Worm (Caenorhabditis elegans): Measurements from ENCODE around the gene F32D8.7.

The F32D8.7 gene

ce11 chrV:10940571-10940991, 42.3 kb downstream of the F32D8.7 start:
- TF ChIP-seq aly-1 (tag; optimal IDR thresholded peaks at IDR 0.05) (no peak), hmbx-1 (tag; optimal IDR thresholded peaks at IDR 0.05) (no peak)

- no peak for TF ChIP-seq pes-1 (GFP tag; IDR thresholded peaks at IDR 0.05)
- no peak for TF ChIP-seq ama-1 (optimal IDR thresholded peaks at IDR 0.05)
- no peak for TF ChIP-seq hmbx-1 (tag; optimal IDR thresholded peaks at IDR 0.05)
- no peak for TF ChIP-seq hmg-4 (GFP tag; optimal IDR thresholded peaks at IDR 0.05)
- TF ChIP-seq flt-1 (GFP tag; IDR thresholded peaks at IDR 0.05), result no peak
- TF ChIP-seq ets-7 (tag; optimal IDR thresholded peaks at IDR 0.05), result no peak
- TF ChIP-seq ceh-13 (GFP tag; optimal IDR thresholded peaks at IDR 0.05), result no peak
- no peak for TF ChIP-seq aly-1 (tag; optimal IDR thresholded peaks at IDR 0.05)
- TF ChIP-seq hnd-1 (tag; optimal IDR thresholded peaks at IDR 0.05), result no peak
- no peak for TF ChIP-seq sea-1 (GFP tag; conservative IDR thresholded peaks at IDR 0.05)
- TF ChIP-seq F13C5.2 (tag; optimal IDR thresholded peaks at IDR 0.05), result no peak
- no peak for TF ChIP-seq tra-4 (tag; optimal IDR thresholded peaks at IDR 0.05)
- no peak for TF ChIP-seq scrt-1 (GFP tag; IDR thresholded peaks at IDR 0.05)
- TF ChIP-seq tbx-37 (GFP tag; conservative IDR thresholded peaks at IDR 0.05), result no peak
- TF ChIP-seq B0310.2 (tag; optimal IDR thresholded peaks at IDR 0.05), result no peak
- no peak for TF ChIP-seq tbx-11 (GFP tag; IDR thresholded peaks at IDR 0.05)
- TF ChIP-seq ceh-36 (tag; optimal IDR thresholded peaks at IDR 0.05), result no peak
These were observed 42.9 kb downstream of the F32D8.7 start, which contains the start of gene F17C11.26 for ce11 chrV:10941150-10941549. Gene F17C11.26, plus strand, starts transcription at chrV:10941450.

ce11 chrV:10942161-10942560, 43.9 kb downstream of the F32D8.7 start, which contains the start of gene zip-9:
Gene zip-9, plus strand, starts transcription at chrV:10942461.
- TF ChIP-seq ets-7 (tag; optimal IDR thresholded peaks at IDR 0.05) (no peak), tbx-37 (GFP tag; conservative IDR thresholded peaks at IDR 0.05) (no peak), scrt-1 (GFP tag; IDR thresholded peaks at IDR 0.05) (no peak), pes-1 (GFP tag; IDR thresholded peaks at IDR 0.05) (no peak)

ce11 chrV:10944903-10945302, 46.7 kb downstream of the F32D8.7 start:
- TF ChIP-seq scrt-1 (GFP tag; IDR thresholded peaks at IDR 0.05) (no peak), aly-1 (tag; optimal IDR thresholded peaks at IDR 0.05) (no peak), tbx-37 (GFP tag; conservative IDR thresholded peaks at IDR 0.05) (no peak), hmbx-1 (tag; optimal IDR thresholded peaks at IDR 0.05) (no peak), F13C5.2 (tag; optimal IDR thresholded peaks at IDR 0.05) (no peak), hmg-4 (GFP tag; optimal IDR thresholded peaks at IDR 0.05) (no peak), ets-7 (tag; optimal IDR thresholded peaks at IDR 0.05) (no peak), hnd-1 (tag; optimal IDR thresholded peaks at IDR 0.05) (no peak), ceh-36 (tag; optimal IDR thresholded peaks at IDR 0.05) (no peak)

- TF ChIP-seq hnd-1 (tag; optimal IDR thresholded peaks at IDR 0.05), result no peak
- TF ChIP-seq scrt-1 (GFP tag; IDR thresholded peaks at IDR 0.05), result no peak
- no peak for TF ChIP-seq tbx-11 (GFP tag; IDR thresholded peaks at IDR 0.05)
- no peak for TF ChIP-seq pes-1 (GFP tag; IDR thresholded peaks at IDR 0.05)
- TF ChIP-seq hmbx-1 (tag; optimal IDR thresholded peaks at IDR 0.05), result no peak
- no peak for TF ChIP-seq sea-1 (GFP tag; conservative IDR thresholded peaks at IDR 0.05)
- TF ChIP-seq aly-1 (tag; optimal IDR thresholded peaks at IDR 0.05), result no peak
- no peak for TF ChIP-seq ama-1 (optimal IDR thresholded peaks at IDR 0.05)
- TF ChIP-seq tra-4 (tag; optimal IDR thresholded peaks at IDR 0.05), result no peak
- TF ChIP-seq ceh-36 (tag; optimal IDR thresholded peaks at IDR 0.05), result no peak
- TF ChIP-seq ets-7 (tag; optimal IDR thresholded peaks at IDR 0.05), result no peak
These were observed 49.0 kb downstream of the F32D8.7 start for ce11 chrV:10947210-10947609.

- TF ChIP-seq F13C5.2 (tag; optimal IDR thresholded peaks at IDR 0.05) (no peak), pes-1 (GFP tag; IDR thresholded peaks at IDR 0.05) (no peak), sea-1 (GFP tag; conservative IDR thresholded peaks at IDR 0.05) (no peak), ama-1 (optimal IDR thresholded peaks at IDR 0.05) (no peak), hmbx-1 (tag; optimal IDR thresholded peaks at IDR 0.05) (no peak), ceh-13 (GFP tag; optimal IDR thresholded peaks at IDR 0.05) (no peak)
These were observed 49.7 kb downstream of the F32D8.7 start, which contains the start of gene F17C11.2 for ce11 chrV:10947930-10948329. Gene F17C11.2, plus strand, starts transcription at chrV:10948230.

ce11 chrV:10949511-10949910, 51.3 kb downstream of the F32D8.7 start, which contains the start of gene col-153:
Gene col-153, plus strand, starts transcription at chrV:10949811.
- TF ChIP-seq B0310.2 (tag; optimal IDR thresholded peaks at IDR 0.05) (no peak), tbx-37 (GFP tag; conservative IDR thresholded peaks at IDR 0.05) (no peak), sea-1 (GFP tag; conservative IDR thresholded peaks at IDR 0.05) (no peak), tbx-11 (GFP tag; IDR thresholded peaks at IDR 0.05) (no peak), pes-1 (GFP tag; IDR thresholded peaks at IDR 0.05) (no peak), aly-1 (tag; optimal IDR thresholded peaks at IDR 0.05) (no peak), ceh-13 (GFP tag; optimal IDR thresholded peaks at IDR 0.05) (no peak), ama-1 (optimal IDR thresholded peaks at IDR 0.05) (no peak), tra-4 (tag; optimal IDR thresholded peaks at IDR 0.05) (no peak), scrt-1 (GFP tag; IDR thresholded peaks at IDR 0.05) (no peak), F13C5.2 (tag; optimal IDR thresholded peaks at IDR 0.05) (no peak), hmg-4 (GFP tag; optimal IDR thresholded peaks at IDR 0.05) (no peak), hmbx-1 (tag; optimal IDR thresholded peaks at IDR 0.05) (no peak), ets-7 (tag; optimal IDR thresholded peaks at IDR 0.05) (no peak)
